Fruit fly (Drosophila melanogaster) whole organism, embryonic: ENCODE measurements around the gene Hsdl2.

Experiments
- Adf1 ChIP-seq: fragments of 200-800 bp; sonication (Bioruptor generic); IDR thresholded peaks from 2 replicates; pipeline ENCODE4 v1.3.6; 2022; ENCODE audit warnings: missing biosample characterization, missing genetic modification characterization
- B-H2 ChIP-seq: fragments of 200-800 bp; sonication (Bioruptor generic); optimal IDR thresholded peaks from 2 replicates; lab custom pipeline; 2018; ENCODE audit warnings: missing biosample characterization, mild to moderate bottlenecking, missing genetic modification characterization
- CG12071 ChIP-seq: fragments of 200-800 bp; sonication (Bioruptor generic); optimal IDR thresholded peaks from 3 replicates; lab custom pipeline; 2018; ENCODE audit warnings: missing biosample characterization, mild to moderate bottlenecking, missing genetic modification characterization
- CG12104 ChIP-seq: fragments of 200-800 bp; sonication (Bioruptor generic); optimal IDR thresholded peaks from 3 replicates; lab custom pipeline; 2016; ENCODE audit warnings: missing biosample characterization, missing genetic modification characterization
- CG12299 ChIP-seq: fragments of 200-800 bp; sonication (Bioruptor generic); optimal IDR thresholded peaks from 2 replicates; lab custom pipeline; 2018; ENCODE audit warnings: missing biosample characterization, mild to moderate bottlenecking, missing genetic modification characterization
- CG12744 ChIP-seq: fragments of 200-800 bp; sonication (Bioruptor generic); optimal IDR thresholded peaks from 2 replicates; lab custom pipeline; 2016; ENCODE audit warnings: missing biosample characterization, missing genetic modification characterization
- CG13287 ChIP-seq: fragments of 200-800 bp; sonication (Bioruptor generic); IDR thresholded peaks from 2 replicates; pipeline ENCODE4 v1.3.6; 2022; ENCODE audit warnings: missing biosample characterization, missing genetic modification characterization; ENCODE audit not compliant: partially characterized antibody
- CG15269 ChIP-seq: fragments of 200-800 bp; sonication (Bioruptor generic); optimal IDR thresholded peaks from 2 replicates; lab custom pipeline; 2018; ENCODE audit warnings: missing biosample characterization, mild to moderate bottlenecking, missing genetic modification characterization, moderate library complexity
- CG16815 ChIP-seq: fragments of 200-800 bp; sonication (Bioruptor generic); optimal IDR thresholded peaks from 3 replicates; lab custom pipeline; 2017; ENCODE audit warnings: missing biosample characterization, mild to moderate bottlenecking, missing genetic modification characterization
- CG2202 ChIP-seq: fragments of 200-800 bp; sonication (Bioruptor generic); optimal IDR thresholded peaks from 2 replicates; lab custom pipeline; 2018; ENCODE audit warnings: missing biosample characterization, mild to moderate bottlenecking, missing genetic modification characterization
- CG3847 ChIP-seq: fragments of 200-800 bp; sonication (Bioruptor generic); IDR thresholded peaks from 2 replicates; pipeline ENCODE4 v1.3.6; 2022; ENCODE audit warnings: missing biosample characterization, missing genetic modification characterization
- CG6765 ChIP-seq: fragments of 200-800 bp; sonication (Bioruptor generic); optimal IDR thresholded peaks from 3 replicates; lab custom pipeline; 2017; ENCODE audit warnings: missing biosample characterization, mild to moderate bottlenecking, missing genetic modification characterization
- CG6813 ChIP-seq: fragments of 200-800 bp; sonication (Bioruptor generic); optimal IDR thresholded peaks from 2 replicates; lab custom pipeline; 2017; ENCODE audit warnings: missing biosample characterization, missing genetic modification characterization, mild to moderate bottlenecking, moderate library complexity, missing genetic modification reagents
- CG7928 ChIP-seq: fragments of 200-800 bp; sonication (Bioruptor generic); optimal IDR thresholded peaks from 2 replicates; lab custom pipeline; 2017; ENCODE audit warnings: missing biosample characterization, mild to moderate bottlenecking, missing genetic modification characterization
- CHES-1-like ChIP-seq: fragments of 200-800 bp; sonication (Bioruptor generic); optimal IDR thresholded peaks from 2 replicates; lab custom pipeline; 2016; ENCODE audit warnings: missing biosample characterization, missing genetic modification characterization
- Chrac-16 ChIP-seq: fragments of 200-800 bp; sonication (Bioruptor generic); optimal IDR thresholded peaks from 3 replicates; lab custom pipeline; 2016; ENCODE audit warnings: missing biosample characterization, missing genetic modification characterization
- Deaf1 ChIP-seq: fragments of 200-800 bp; optimal IDR thresholded peaks from 3 replicates; lab custom pipeline; 2019; ENCODE audit warnings: missing biosample characterization, mild to moderate bottlenecking, missing genetic modification characterization, moderate library complexity
- Dek ChIP-seq: fragments of 200-800 bp; sonication (Bioruptor generic); optimal IDR thresholded peaks from 3 replicates; lab custom pipeline; 2019; ENCODE audit warnings: missing biosample characterization, mild to moderate bottlenecking, missing genetic modification characterization, moderate library complexity
- Dfd ChIP-seq, 2 experiments: fragments of >200 bp; optimal IDR thresholded peaks; 2 replicates each; lab custom pipeline; 2017; ENCODE audit warnings: missing biosample characterization in 2 of 2, missing genetic modification characterization in 2 of 2
- Fer3 ChIP-seq: fragments of 200-800 bp; sonication (Bioruptor generic); optimal IDR thresholded peaks from 2 replicates; lab custom pipeline; 2018; ENCODE audit warnings: missing biosample characterization, mild to moderate bottlenecking, missing genetic modification characterization, moderate library complexity
- H15 ChIP-seq: fragments of 200-800 bp; sonication (Bioruptor generic); IDR thresholded peaks from 3 replicates; pipeline ENCODE4 v1.3.6; 2022; ENCODE audit warnings: missing biosample characterization, missing genetic modification characterization
- HmgD ChIP-seq: fragments of 200-800 bp; sonication (Bioruptor generic); optimal IDR thresholded peaks from 3 replicates; lab custom pipeline; 2016; ENCODE audit warnings: missing biosample characterization, missing genetic modification characterization
- HmgZ ChIP-seq: fragments of 200-800 bp; sonication (Bioruptor generic); optimal IDR thresholded peaks from 2 replicates; lab custom pipeline; 2018; ENCODE audit warnings: missing biosample characterization, mild to moderate bottlenecking, missing genetic modification characterization
- Hsf ChIP-seq: fragments of 200-800 bp; sonication (Bioruptor generic); optimal IDR thresholded peaks from 3 replicates; lab custom pipeline; 2016; ENCODE audit warnings: missing biosample characterization, missing genetic modification characterization
- Lpt ChIP-seq: fragments of >200 bp; optimal IDR thresholded peaks from 2 replicates; lab custom pipeline; 2018; ENCODE audit warnings: missing biosample characterization, missing genetic modification characterization
- Meics ChIP-seq: fragments of 200-800 bp; sonication (Bioruptor generic); optimal IDR thresholded peaks from 2 replicates; lab custom pipeline; 2017; ENCODE audit warnings: missing biosample characterization, mild to moderate bottlenecking, missing genetic modification characterization
- Pdp1 ChIP-seq, 2 experiments: fragments of 200-800 bp; sonication (Bioruptor generic); optimal IDR thresholded peaks; 3 replicates each; lab custom pipeline; 2016; ENCODE audit warnings: missing biosample characterization in 2 of 2, missing genetic modification characterization in 2 of 2, mild to moderate bottlenecking in 1 of 2, moderate library complexity in 1 of 2
- Rfx ChIP-seq: fragments of 200-800 bp; sonication (Bioruptor generic); IDR thresholded peaks from 2 replicates; pipeline ENCODE4 v1.3.6; 2022; ENCODE audit warnings: missing biosample characterization, missing genetic modification characterization
- Scr ChIP-seq: fragments of 200-800 bp; sonication (Bioruptor generic); IDR thresholded peaks from 2 replicates; pipeline ENCODE4 v1.3.6; 2022; ENCODE audit warnings: missing biosample characterization, missing genetic modification characterization; ENCODE audit not compliant: partially characterized antibody
- TFAM ChIP-seq: fragments of 200-800 bp; sonication (Bioruptor generic); optimal IDR thresholded peaks from 2 replicates; lab custom pipeline; 2017; ENCODE audit warnings: missing biosample characterization, missing genetic modification characterization, inconsistent platforms
- ase ChIP-seq: fragments of 200-800 bp; sonication (Bioruptor generic); IDR thresholded peaks from 3 replicates; pipeline ENCODE4 v1.3.6; 2022; ENCODE audit warnings: missing biosample characterization, missing genetic modification characterization
- ash1 ChIP-seq: fragments of 200-800 bp; sonication (Bioruptor generic); optimal IDR thresholded peaks from 2 replicates; lab custom pipeline; 2018; ENCODE audit warnings: missing biosample characterization, mild to moderate bottlenecking, missing genetic modification characterization
- bcd ChIP-seq: fragments of 200-800 bp; sonication (Bioruptor generic); optimal IDR thresholded peaks from 2 replicates; lab custom pipeline; 2017; ENCODE audit warnings: missing biosample characterization, mild to moderate bottlenecking, missing genetic modification characterization
- chinmo ChIP-seq: fragments of 200-800 bp; sonication (Bioruptor generic); IDR thresholded peaks from 4 replicates; pipeline ENCODE4 v1.3.6; 2022; ENCODE audit warnings: missing biosample characterization, missing genetic modification characterization; ENCODE audit not compliant: partially characterized antibody
- crp ChIP-seq, 2 experiments: fragments of 200-800 bp; sonication (Bioruptor generic); optimal IDR thresholded peaks; 2 replicates in 1 of 2; 3 replicates in 1 of 2; lab custom pipeline; 2017; ENCODE audit warnings: missing biosample characterization in 2 of 2, missing genetic modification characterization in 2 of 2, mild to moderate bottlenecking in 1 of 2, moderate library complexity in 1 of 2
- esg ChIP-seq: fragments of 200-800 bp; sonication (Bioruptor generic); conservative IDR thresholded peaks from 2 replicates; pipeline ENCODE4 v1.3.6; 2022; ENCODE audit warnings: missing biosample characterization, missing genetic modification characterization
- hb ChIP-seq: fragments of 200-800 bp; sonication (Bioruptor generic); IDR thresholded peaks from 3 replicates; pipeline ENCODE4 v1.3.6; 2022; ENCODE audit warnings: missing biosample characterization, missing genetic modification characterization; ENCODE audit not compliant: partially characterized antibody
- inv ChIP-seq: fragments of 200-800 bp; sonication (Bioruptor generic); IDR thresholded peaks from 2 replicates; pipeline ENCODE4 v1.3.6; 2022; ENCODE audit warnings: missing biosample characterization, missing genetic modification characterization; ENCODE audit not compliant: partially characterized antibody
- knrl ChIP-seq: fragments of 200-800 bp; sonication (Bioruptor generic); IDR thresholded peaks from 3 replicates; pipeline ENCODE4 v1.3.6; 2022; ENCODE audit warnings: missing biosample characterization, missing genetic modification characterization; ENCODE audit not compliant: partially characterized antibody
- maf-S ChIP-seq: fragments of 200-800 bp; sonication (Bioruptor generic); optimal IDR thresholded peaks from 2 replicates; lab custom pipeline; 2016; ENCODE audit warnings: missing biosample characterization, missing genetic modification characterization
- mam ChIP-seq: fragments of 200-800 bp; sonication (Bioruptor generic); optimal IDR thresholded peaks from 3 replicates; lab custom pipeline; 2016; ENCODE audit warnings: missing biosample characterization, missing genetic modification characterization
- pho ChIP-seq: fragments of 200-800 bp; sonication (Bioruptor generic); optimal IDR thresholded peaks from 2 replicates; lab custom pipeline; 2016; ENCODE audit warnings: missing biosample characterization, missing genetic modification characterization
- pnt ChIP-seq: fragments of 200-800 bp; sonication (Bioruptor generic); optimal IDR thresholded peaks from 3 replicates; lab custom pipeline; 2016; ENCODE audit warnings: missing biosample characterization, missing genetic modification characterization
- repo ChIP-seq: fragments of 200-800 bp; sonication (Bioruptor generic); optimal IDR thresholded peaks from 2 replicates; lab custom pipeline; 2016; ENCODE audit warnings: missing biosample characterization, missing genetic modification characterization
- rib ChIP-seq: fragments of 200-800 bp; sonication (Bioruptor generic); IDR thresholded peaks from 2 replicates; pipeline ENCODE4 v1.3.6; 2022; ENCODE audit warnings: missing biosample characterization, missing genetic modification characterization
- row ChIP-seq: fragments of 200-800 bp; sonication (Bioruptor generic); IDR thresholded peaks from 3 replicates; pipeline ENCODE4 v1.3.6; 2022; ENCODE audit warnings: missing biosample characterization, missing genetic modification characterization
- run ChIP-seq: fragments of 200-800 bp; sonication (Bioruptor generic); optimal IDR thresholded peaks from 3 replicates; lab custom pipeline; 2018; ENCODE audit warnings: missing biosample characterization, mild to moderate bottlenecking, missing genetic modification characterization
- unc-4 ChIP-seq: fragments of 200-800 bp; sonication (Bioruptor generic); IDR thresholded peaks from 2 replicates; pipeline ENCODE4 v1.3.6; 2022; ENCODE audit warnings: missing biosample characterization, missing genetic modification characterization; ENCODE audit not compliant: partially characterized antibody
- vfl ChIP-seq: fragments of 200-800 bp; sonication (Bioruptor generic); optimal IDR thresholded peaks from 2 replicates; lab custom pipeline; 2016; ENCODE audit warnings: missing biosample characterization, missing genetic modification characterization

The Hsdl2 gene

dm6 chr3R:27636010-27636584 is 41.2 kb upstream of the Hsdl2 start, which contains the start of the genes CG5611 and Mtl (continued):
- peak; percentile 100 for TF ChIP-seq row (GFP tag; lab: Robert Waterston, UW)
- TF ChIP-seq hb (GFP tag; lab: Robert Waterston, UW), result no peak
- TF ChIP-seq mam (GFP tag; lab: Kevin White, UChicago), result peak; percentile 99
- TF ChIP-seq CG13287, result peak; percentile 28; the same call in 1 of the 2 replicates
- TF ChIP-seq pho (GFP tag; lab: Kevin White, UChicago), result peak; percentile 99
- TF ChIP-seq Lpt (GFP tag; lab: Kevin White, UChicago), result no peak
- TF ChIP-seq run (tag; lab: Kevin White, UChicago), result peak; percentile 99
- peak; percentile 99 for TF ChIP-seq CG6813
- peak; percentile 100 for TF ChIP-seq Rfx
- TF ChIP-seq Hsf, result peak; percentile 99
- TF ChIP-seq CG12299, result peak; percentile 99
- peak; percentile 100 for TF ChIP-seq CG16815 (GFP tag; lab: Kevin White, UChicago)
- no peak for TF ChIP-seq inv (GFP tag; lab: Robert Waterston, UW)
- TF ChIP-seq Dek (tag; lab: Kevin White, UChicago), result peak; percentile 100
- TF ChIP-seq crp (GFP tag; optimal IDR thresholded peaks at IDR 0.05; lab: Kevin White, UChicago), result peak; percentile 26 to 80
- TF ChIP-seq TFAM (GFP tag; lab: Kevin White, UChicago), result peak; percentile 95
- peak; percentile 100 for TF ChIP-seq bcd (GFP tag; lab: Kevin White, UChicago)
- peak; percentile 100 for TF ChIP-seq esg (GFP tag; lab: Robert Waterston, UW)
- peak in 1 of 2 experiments; percentile 92 for TF ChIP-seq Dfd (GFP tag; optimal IDR thresholded peaks at IDR 0.05; lab: Kevin White, UChicago)
- TF ChIP-seq HmgZ (tag; lab: Kevin White, UChicago), result peak; percentile 100
- peak; percentile 100 for TF ChIP-seq B-H2 (GFP tag; lab: Kevin White, UChicago)
- peak; percentile 100 for TF ChIP-seq CG15269 (tag; lab: Kevin White, UChicago)
- TF ChIP-seq CG6765 (GFP tag; lab: Kevin White, UChicago), result peak; percentile 99
- peak; percentile 96 for TF ChIP-seq repo
- peak; percentile 91 for TF ChIP-seq Deaf1
- TF ChIP-seq HmgD (GFP tag; lab: Kevin White, UChicago), result peak; percentile 89
- TF ChIP-seq Fer3, result peak; percentile 100
- peak; percentile 100 for TF ChIP-seq CG2202 (tag; lab: Kevin White, UChicago)
- peak; percentile 99 for TF ChIP-seq Pdp1 (GFP tag; optimal IDR thresholded peaks at IDR 0.05; lab: Kevin White, UChicago)
- TF ChIP-seq rib (GFP tag; lab: Robert Waterston, UW), result peak; percentile 100
- peak; percentile 44; the same call in 1 of the 3 replicates for TF ChIP-seq knrl (GFP tag; lab: Robert Waterston, UW)
- TF ChIP-seq CG3847 (GFP tag; lab: Robert Waterston, UW), result peak; percentile 100
- TF ChIP-seq Meics (GFP tag; lab: Kevin White, UChicago), result peak; percentile 100
- peak; percentile 99 for TF ChIP-seq vfl
- peak; percentile 98 for TF ChIP-seq maf-S
- TF ChIP-seq Adf1 (GFP tag; lab: Robert Waterston, UW), result peak; percentile 95
- peak; percentile 100 for TF ChIP-seq ase (GFP tag; lab: Robert Waterston, UW)
- TF ChIP-seq CG12104 (GFP tag; lab: Kevin White, UChicago), result peak; percentile 99
- peak; percentile 99 for TF ChIP-seq CG12071
- TF ChIP-seq H15 (GFP tag; lab: Robert Waterston, UW), result peak; percentile 100
- TF ChIP-seq CHES-1-like (GFP tag; lab: Kevin White, UChicago), result peak; percentile 96
- TF ChIP-seq unc-4 (GFP tag; lab: Robert Waterston, UW), result no peak
- peak; percentile 36; the same call in 1 of the 2 replicates for TF ChIP-seq Scr
- TF ChIP-seq chinmo (GFP tag; lab: Robert Waterston, UW), result no peak
- peak; percentile 98 for TF ChIP-seq pnt (GFP tag; lab: Kevin White, UChicago)
- peak; percentile 100 for TF ChIP-seq Chrac-16
- TF ChIP-seq CG7928 (GFP tag; lab: Kevin White, UChicago), result peak; percentile 86
- peak; percentile 96 for TF ChIP-seq ash1 (GFP tag; lab: Kevin White, UChicago)
- peak; percentile 98 for TF ChIP-seq CG12744
